Worm (Caenorhabditis elegans) whole organism, young adult: ENCODE results near the gene ZK822.1.

Experiments
- B0019.2 ChIP-seq: fragments of 200-800 bp; sonication (Bioruptor generic); conservative IDR thresholded peaks from 2 replicates; pipeline ENCODE4 v1.3.6; 2022; ENCODE audit warnings: missing genetic modification reagents, missing genetic modification characterization, missing compliant biosample characterization
- B0336.3 ChIP-seq: fragments of 200-800 bp; sonication (Bioruptor generic); IDR thresholded peaks from 2 replicates; pipeline ENCODE4 v1.3.6; 2022; ENCODE audit warnings: missing genetic modification characterization, missing compliant biosample characterization
- F10E7.11 ChIP-seq: sonication (generic microtip); optimal IDR thresholded peaks from 2 replicates; lab custom pipeline; 2017; ENCODE audit warnings: mild to moderate bottlenecking, missing genetic modification characterization, moderate library complexity, missing compliant biosample characterization
- F33H1.4 ChIP-seq: fragments of 200-800 bp; sonication (Bioruptor generic); IDR thresholded peaks from 2 replicates; pipeline ENCODE4 v1.3.6; 2022; ENCODE audit warnings: missing genetic modification reagents, missing genetic modification characterization, missing compliant biosample characterization
- F37B4.10 ChIP-seq: fragments of 200-800 bp; sonication (Bioruptor generic); IDR thresholded peaks from 2 replicates; pipeline ENCODE4 v1.3.6; 2022; ENCODE audit warnings: missing genetic modification characterization, missing compliant biosample characterization
- F39B2.1 ChIP-seq: fragments of 200-800 bp; sonication (Bioruptor generic); IDR thresholded peaks from 2 replicates; pipeline ENCODE4 v1.3.6; 2022; ENCODE audit warnings: missing genetic modification reagents, missing genetic modification characterization, missing compliant biosample characterization
- K11D2.4 ChIP-seq: fragments of 200-800 bp; sonication (Bioruptor generic); IDR thresholded peaks from 2 replicates; pipeline ENCODE4 v1.3.6; 2022; ENCODE audit warnings: missing genetic modification reagents, missing genetic modification characterization, missing compliant biosample characterization
- Y67H2A.10 ChIP-seq: fragments of 200-800 bp; sonication (Bioruptor generic); conservative IDR thresholded peaks from 2 replicates; pipeline ENCODE4 v1.3.6; 2022; ENCODE audit warnings: missing genetic modification reagents, missing genetic modification characterization, missing compliant biosample characterization
- Y79H2A.3 ChIP-seq: fragments of 200-800 bp; sonication (Bioruptor generic); conservative IDR thresholded peaks from 2 replicates; pipeline ENCODE4 v1.3.6; 2022; ENCODE audit warnings: missing genetic modification reagents, missing genetic modification characterization, missing compliant biosample characterization
- bed-2 ChIP-seq: fragments of 200-800 bp; sonication (Bioruptor generic); IDR thresholded peaks from 2 replicates; pipeline ENCODE4 v1.3.6; 2022; ENCODE audit warnings: missing genetic modification reagents, missing genetic modification characterization, missing compliant biosample characterization
- ceh-27 ChIP-seq: fragments of 200-800 bp; sonication (Bioruptor generic); optimal IDR thresholded peaks from 2 replicates; lab custom pipeline; 2018; ENCODE audit warnings: mild to moderate bottlenecking, missing genetic modification characterization, moderate library complexity, missing compliant biosample characterization
- ceh-58 ChIP-seq: fragments of 200-800 bp; sonication (Bioruptor generic); IDR thresholded peaks from 2 replicates; pipeline ENCODE4 v1.3.6; 2022; ENCODE audit warnings: missing genetic modification characterization, missing compliant biosample characterization
- ceh-79 ChIP-seq: sonication (generic microtip); optimal IDR thresholded peaks from 2 replicates; lab custom pipeline; 2017; ENCODE audit warnings: mild to moderate bottlenecking, missing genetic modification characterization, missing compliant biosample characterization
- ceh-91 ChIP-seq: fragments of 200-800 bp; sonication (Bioruptor generic); IDR thresholded peaks from 2 replicates; pipeline ENCODE4 v1.3.6; 2022; ENCODE audit warnings: missing genetic modification reagents, missing genetic modification characterization, missing compliant biosample characterization
- dox-1 ChIP-seq: fragments of 200-800 bp; sonication (Bioruptor generic); IDR thresholded peaks from 2 replicates; pipeline ENCODE4 v1.3.6; 2022; ENCODE audit warnings: missing genetic modification reagents, missing genetic modification characterization, missing compliant biosample characterization
- dpff-1 ChIP-seq: sonication (generic microtip); optimal IDR thresholded peaks from 2 replicates; lab custom pipeline; 2017; ENCODE audit warnings: mild to moderate bottlenecking, missing genetic modification characterization, missing compliant biosample characterization
- dpl-1 ChIP-seq: fragments of 150-350 bp; optimal IDR thresholded peaks from 2 replicates; lab custom pipeline; 2014; ENCODE audit warnings: missing biosample characterization, missing genetic modification reagents, missing genetic modification characterization
- egl-44 ChIP-seq: fragments of 200-800 bp; sonication (Bioruptor generic); IDR thresholded peaks from 2 replicates; pipeline ENCODE4 v1.3.6; 2022; ENCODE audit warnings: missing genetic modification reagents, missing genetic modification characterization, missing compliant biosample characterization
- egrh-3 ChIP-seq: fragments of 200-800 bp; sonication (Bioruptor generic); IDR thresholded peaks from 2 replicates; pipeline ENCODE4 v1.3.6; 2022; ENCODE audit warnings: missing genetic modification reagents, missing genetic modification characterization, missing compliant biosample characterization
- him-1 ChIP-seq: sonication (generic microtip); optimal IDR thresholded peaks from 2 replicates; lab custom pipeline; 2016; ENCODE audit warnings: missing genotype, missing genetic modification reagents, missing genetic modification characterization, missing compliant biosample characterization
- hmg-1.2 ChIP-seq: fragments of 200-800 bp; sonication (Bioruptor generic); IDR thresholded peaks from 2 replicates; pipeline ENCODE4 v1.3.6; 2022; ENCODE audit warnings: missing genetic modification reagents, missing genetic modification characterization, missing compliant biosample characterization
- let-526 ChIP-seq: fragments of 200-800 bp; sonication (Bioruptor generic); IDR thresholded peaks from 2 replicates; pipeline ENCODE4 v1.3.6; 2022; ENCODE audit warnings: missing genetic modification reagents, missing genetic modification characterization, missing compliant biosample characterization
- let-607 ChIP-seq, 2 experiments: fragments of 200-800 bp in 1 of 2; sonication (Bioruptor generic) in 1 of 2; sonication (generic microtip) in 1 of 2; optimal IDR thresholded peaks; 2 replicates each; lab custom pipeline; 2016 to 2018; ENCODE audit warnings: mild to moderate bottlenecking in 2 of 2, missing compliant biosample characterization in 2 of 2, missing genetic modification characterization in 2 of 2, moderate library complexity in 2 of 2, missing genotype in 1 of 2
- lin-35 ChIP-seq, 3 experiments: fragments of 150-350 bp in 2 of 3; sonication (generic microtip) in 1 of 3; optimal IDR thresholded peaks; 2 replicates each; lab custom pipeline; 2014 to 2018; ENCODE audit warnings: missing biosample characterization in 3 of 3, missing genetic modification characterization in 3 of 3, missing genetic modification reagents in 3 of 3
- lin-54 ChIP-seq: fragments of 200-800 bp; sonication (Bioruptor generic); optimal IDR thresholded peaks from 2 replicates; lab custom pipeline; 2018; ENCODE audit warnings: mild to moderate bottlenecking, missing genetic modification characterization, missing compliant biosample characterization
- lir-1 ChIP-seq: fragments of 200-800 bp; sonication (Bioruptor generic); conservative IDR thresholded peaks from 2 replicates; pipeline ENCODE4 v1.3.6; 2022; ENCODE audit warnings: missing genetic modification reagents, missing genetic modification characterization, missing compliant biosample characterization
- lsl-1 ChIP-seq: fragments of 200-800 bp; sonication (Bioruptor generic); optimal IDR thresholded peaks from 2 replicates; lab custom pipeline; 2018; ENCODE audit warnings: mild to moderate bottlenecking, missing genetic modification characterization, moderate library complexity, missing compliant biosample characterization
- madf-3 ChIP-seq: fragments of 200-800 bp; sonication (Bioruptor generic); IDR thresholded peaks from 2 replicates; pipeline ENCODE4 v1.3.6; 2022; ENCODE audit warnings: missing genetic modification reagents, missing genetic modification characterization, missing compliant biosample characterization
- madf-8 ChIP-seq: fragments of 200-800 bp; sonication (Bioruptor generic); conservative IDR thresholded peaks from 2 replicates; pipeline ENCODE4 v1.3.6; 2022; ENCODE audit warnings: missing genetic modification reagents, missing genetic modification characterization, missing compliant biosample characterization
- mel-28 ChIP-seq: sonication (generic microtip); optimal IDR thresholded peaks from 2 replicates; lab custom pipeline; 2016; ENCODE audit warnings: borderline replicate concordance, mild to moderate bottlenecking, missing genetic modification characterization, missing compliant biosample characterization
- nhr-179 ChIP-seq: sonication (generic microtip); optimal IDR thresholded peaks from 2 replicates; lab custom pipeline; 2016; ENCODE audit warnings: mild to moderate bottlenecking, missing genetic modification characterization, missing compliant biosample characterization
- nhr-80 ChIP-seq: sonication (generic microtip); optimal IDR thresholded peaks from 2 replicates; lab custom pipeline; 2016; ENCODE audit warnings: missing genetic modification characterization, missing compliant biosample characterization
- nhr-90 ChIP-seq: sonication (generic microtip); optimal IDR thresholded peaks from 2 replicates; lab custom pipeline; 2016; ENCODE audit warnings: missing genotype, mild to moderate bottlenecking, missing genetic modification characterization, missing compliant biosample characterization
- pha-4 ChIP-seq: fragments of 150-350 bp; sonication (generic microtip); optimal IDR thresholded peaks from 2 replicates; lab custom pipeline; 2014; ENCODE audit warnings: missing biosample characterization, missing genetic modification reagents, missing genetic modification characterization
- rcor-1 ChIP-seq: fragments of 200-800 bp; sonication (Bioruptor generic); IDR thresholded peaks from 2 replicates; pipeline ENCODE4 v1.3.6; 2022; ENCODE audit warnings: missing genetic modification reagents, missing genetic modification characterization, missing compliant biosample characterization
- rec-8 ChIP-seq, 2 experiments: sonication (generic microtip); optimal IDR thresholded peaks; 2 replicates each; lab custom pipeline; 2016; ENCODE audit warnings: mild to moderate bottlenecking in 2 of 2, missing genetic modification characterization in 2 of 2, missing genetic modification reagents in 2 of 2, missing genotype in 2 of 2, missing biosample characterization in 1 of 2, missing compliant biosample characterization in 1 of 2, moderate library complexity in 1 of 2
- repo-1 ChIP-seq: sonication (generic microtip); optimal IDR thresholded peaks from 2 replicates; lab custom pipeline; 2017; ENCODE audit warnings: mild to moderate bottlenecking, missing genetic modification characterization, missing compliant biosample characterization
- sdz-38 ChIP-seq: sonication (generic microtip); optimal IDR thresholded peaks from 2 replicates; lab custom pipeline; 2016; ENCODE audit warnings: missing genotype, missing genetic modification characterization, missing compliant biosample characterization
- snpc-1.3 ChIP-seq: sonication (generic microtip); optimal IDR thresholded peaks from 2 replicates; lab custom pipeline; 2017; ENCODE audit warnings: missing genetic modification characterization, mild to moderate bottlenecking, missing compliant biosample characterization, antibody characterized with exemption, moderate library complexity, missing genotype, missing genetic modification reagents; ENCODE audit not compliant: insufficient read depth
- snpc-4 ChIP-seq, 5 experiments: fragments of 150-350 bp in 1 of 5; sonication (generic microtip) in 4 of 5; optimal IDR thresholded peaks; 2 replicates each; lab custom pipeline; 2014 to 2018; ENCODE audit warnings: missing genetic modification characterization in 5 of 5, missing biosample characterization in 3 of 5, antibody characterized with exemption in 2 of 5, mild to moderate bottlenecking in 2 of 5, missing compliant biosample characterization in 2 of 5, missing genotype in 2 of 5, moderate library complexity in 2 of 5, missing genetic modification reagents in 1 of 5
- tbp1 ChIP-seq: fragments of 200-800 bp; sonication (Bioruptor generic); optimal IDR thresholded peaks from 2 replicates; lab custom pipeline; 2018; ENCODE audit warnings: mild to moderate bottlenecking, missing genetic modification characterization, missing compliant biosample characterization
- unc-62 ChIP-seq: fragments of 150-350 bp; optimal IDR thresholded peaks from 2 replicates; lab custom pipeline; 2014; ENCODE audit warnings: missing biosample characterization, missing genetic modification reagents, missing genetic modification characterization
- xnd-1 ChIP-seq: sonication (generic microtip); optimal IDR thresholded peaks from 2 replicates; lab custom pipeline; 2016; ENCODE audit warnings: missing genotype, missing genetic modification reagents, missing genetic modification characterization, missing compliant biosample characterization
- zim-3 ChIP-seq: sonication (generic microtip); optimal IDR thresholded peaks from 2 replicates; lab custom pipeline; 2017; ENCODE audit warnings: mild to moderate bottlenecking, missing genetic modification characterization, moderate library complexity, missing compliant biosample characterization
- ztf-25 ChIP-seq: fragments of 200-800 bp; sonication (Bioruptor generic); IDR thresholded peaks from 2 replicates; pipeline ENCODE4 v1.3.6; 2022; ENCODE audit warnings: missing genetic modification reagents, missing genetic modification characterization, missing compliant biosample characterization
- ztf-26 ChIP-seq: sonication (generic microtip); optimal IDR thresholded peaks from 2 replicates; lab custom pipeline; 2017; ENCODE audit warnings: missing genetic modification characterization, missing compliant biosample characterization

Gene ZK822.1

DNA sequence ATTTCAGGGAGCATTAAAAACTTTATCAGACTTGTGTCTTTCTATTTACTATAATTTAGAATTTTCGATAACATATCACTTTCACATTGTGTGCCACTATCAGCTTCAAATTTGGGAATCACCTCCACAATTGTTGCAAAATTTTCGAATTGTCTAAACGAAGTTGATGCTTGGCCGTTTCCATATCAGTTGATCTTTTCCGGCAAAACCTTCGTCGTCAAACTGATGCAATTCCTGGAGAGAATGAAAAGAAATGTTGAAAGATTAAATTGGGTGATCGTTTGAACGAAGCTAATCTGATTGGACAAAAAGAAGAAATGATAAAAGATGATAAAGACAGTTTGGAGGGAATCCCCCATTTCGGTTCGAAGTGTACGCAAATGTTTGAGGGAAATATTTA is 33.7 kb upstream of the ZK822.1 start (continued):
- no peak for TF ChIP-seq ceh-58
- no peak for TF ChIP-seq F10E7.11 (tag; lab: Kevin White, UChicago)
- TF ChIP-seq B0019.2 = no peak
- no peak for TF ChIP-seq ztf-25
- TF ChIP-seq egl-44 (GFP tag; lab: Robert Waterston, UW) = 0 out of 2 replicates have a peak, but pooled peaks have one; percentile 17
- TF ChIP-seq F33H1.4 (GFP tag; lab: Robert Waterston, UW) = no peak
- TF ChIP-seq lir-1 (GFP tag; lab: Robert Waterston, UW) = no peak
- TF ChIP-seq dox-1 (GFP tag; lab: Robert Waterston, UW) = peak; percentile 21; the same call in 1 of the 2 replicates
- TF ChIP-seq hmg-1.2 (GFP tag; lab: Robert Waterston, UW) = peak; percentile 26; the same call in 1 of the 2 replicates
- no peak for TF ChIP-seq madf-8 (GFP tag; lab: Robert Waterston, UW)
- TF ChIP-seq zim-3 (tag; lab: Kevin White, UChicago) = peak; percentile 49
- TF ChIP-seq B0336.3 = 0 out of 2 replicates have a peak, but pooled peaks have one; percentile 22
- no peak for TF ChIP-seq egrh-3 (GFP tag; lab: Robert Waterston, UW)
- TF ChIP-seq F39B2.1 (GFP tag; lab: Robert Waterston, UW) = no peak
- TF ChIP-seq madf-3 (GFP tag; lab: Robert Waterston, UW) = peak; percentile 67; the same call in 1 of the 2 replicates
- no peak for TF ChIP-seq let-526
- peak; percentile 71 for TF ChIP-seq pha-4
- TF ChIP-seq tbp1 (GFP tag; lab: Kevin White, UChicago) = peak; percentile 31
- TF ChIP-seq ceh-27 (GFP tag; lab: Kevin White, UChicago) = no peak
- peak; percentile 25 for TF ChIP-seq nhr-90 (tag; lab: Kevin White, UChicago)
- no peak for TF ChIP-seq ceh-91 (GFP tag; lab: Robert Waterston, UW)
- TF ChIP-seq Y79H2A.3 (GFP tag; lab: Robert Waterston, UW) = 0 out of 2 replicates have a peak, but pooled peaks have one; percentile 54
- TF ChIP-seq F37B4.10 (GFP tag; lab: Robert Waterston, UW) = no peak
- no peak for TF ChIP-seq dpff-1 (tag; lab: Kevin White, UChicago)
- TF ChIP-seq ceh-79 (tag; lab: Kevin White, UChicago) = no peak
- no peak for TF ChIP-seq him-1 (tag; lab: Kevin White, UChicago)
- TF ChIP-seq dpl-1 (GFP tag; lab: Kevin White, UChicago) = no peak
- peak; percentile 64 for TF ChIP-seq lin-54 (GFP tag; lab: Kevin White, UChicago)

DNA sequence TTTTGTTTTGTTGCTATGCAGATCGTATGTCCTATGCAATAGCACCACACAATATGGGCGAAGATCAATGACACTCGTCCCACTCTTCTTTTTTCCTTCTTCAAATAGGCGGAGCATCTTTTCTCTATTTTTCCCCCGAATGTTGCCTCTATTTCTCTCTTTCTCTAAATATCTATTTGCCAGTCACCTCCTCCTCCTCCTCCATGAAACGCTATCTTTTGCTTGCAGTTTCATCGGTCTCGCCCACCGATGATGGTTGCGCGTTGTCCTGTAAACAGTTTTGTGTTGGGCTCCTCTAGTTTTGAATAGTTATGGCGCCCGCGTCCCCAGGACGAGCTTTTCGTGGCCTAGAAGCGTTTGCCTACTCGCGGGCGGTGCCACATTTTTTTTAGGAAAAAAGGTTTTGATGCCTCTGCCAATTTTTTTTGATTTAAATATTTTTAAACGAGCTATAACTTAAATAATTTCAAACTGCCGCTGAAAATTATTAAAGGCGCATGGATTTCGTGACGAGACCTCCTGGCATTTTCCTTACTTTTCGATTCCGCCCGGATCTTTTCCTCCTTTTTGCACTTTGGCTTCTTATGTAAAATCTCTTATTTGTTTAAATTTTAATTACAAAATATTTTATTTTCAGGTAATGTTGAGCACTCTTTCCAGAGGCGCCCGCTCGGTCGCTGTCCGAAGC is 30.8 kb upstream of the ZK822.1 start, which contains the start of gene gdh-1:
Gene gdh-1 (plus strand): TSS at position 638 of the 688 bp plus-strand sequence.
- TF ChIP-seq let-607 (tag; optimal IDR thresholded peaks at IDR 0.05; lab: Kevin White, UChicago) (no peak), sdz-38 (tag; lab: Kevin White, UChicago) (no peak), mel-28 (tag; lab: Kevin White, UChicago) (no peak), unc-62 (no peak), rcor-1 (GFP tag; lab: Robert Waterston, UW) (no peak), dpl-1 (GFP tag; lab: Kevin White, UChicago) (no peak), K11D2.4 (GFP tag; lab: Robert Waterston, UW) (no peak), F33H1.4 (GFP tag; lab: Robert Waterston, UW) (peak; percentile 28; the same call in 1 of the 2 replicates), nhr-80 (tag; lab: Kevin White, UChicago) (peak; percentile 63), snpc-4 (GFP tag; optimal IDR thresholded peaks at IDR 0.05; lab: Kevin White, UChicago) (no peak), snpc-4 (tag; optimal IDR thresholded peaks at IDR 0.05; lab: Kevin White, UChicago) (no peak), dpff-1 (tag; lab: Kevin White, UChicago) (no peak), nhr-179 (tag; lab: Kevin White, UChicago) (no peak), snpc-1.3 (tag; lab: Kevin White, UChicago) (no peak), Y67H2A.10 (GFP tag; lab: Robert Waterston, UW) (no peak), ztf-26 (tag; lab: Kevin White, UChicago) (no peak), lsl-1 (GFP tag; lab: Kevin White, UChicago) (peak; percentile 23), lin-35 (GFP tag; optimal IDR thresholded peaks at IDR 0.05; lab: Kevin White, UChicago) (peak in 1 of 3 experiments; percentile 6), dox-1 (GFP tag; lab: Robert Waterston, UW) (peak; percentile 55), repo-1 (no peak), rec-8 (tag; optimal IDR thresholded peaks at IDR 0.05; lab: Kevin White, UChicago) (no peak), xnd-1 (tag; lab: Kevin White, UChicago) (peak; percentile 1), bed-2 (GFP tag; lab: Robert Waterston, UW) (no peak)
